Worm (Caenorhabditis elegans): ENCODE results near the gene exc-9.

The exc-9 gene

ce11 chrIV:7902221-7902904 is 38.5 kb downstream of the exc-9 start, which contains the start of gene arp-11 (continued):
- no peak for TF ChIP-seq vab-15 (tag; optimal IDR thresholded peaks at IDR 0.05)
- no peak for TF ChIP-seq sptf-1 (tag; optimal IDR thresholded peaks at IDR 0.05)
- TF ChIP-seq fkh-10 (GFP tag; optimal IDR thresholded peaks at IDR 0.05) = no peak
- peak; percentile 55 for TF ChIP-seq rnt-1 (tag; optimal IDR thresholded peaks at IDR 0.05)
- no peak for TF ChIP-seq zip-4 (GFP tag; optimal IDR thresholded peaks at IDR 0.05)
- TF ChIP-seq ceh-88 (GFP tag; IDR thresholded peaks at IDR 0.05) = no peak
- TF ChIP-seq nhr-85 (tag) = peak; percentile 22
- peak; percentile 87 for TF ChIP-seq nhr-71 (tag; optimal IDR thresholded peaks at IDR 0.05)
- peak; percentile 40 for TF ChIP-seq nhr-77 (tag; optimal IDR thresholded peaks at IDR 0.05)
- peak; percentile 63 for TF ChIP-seq dsc-1 (tag; optimal IDR thresholded peaks at IDR 0.05)
- TF ChIP-seq ces-1 (GFP tag; optimal IDR thresholded peaks at IDR 0.05) = no peak
- TF ChIP-seq zag-1 (tag; optimal IDR thresholded peaks at IDR 0.05) = no peak
- TF ChIP-seq isw-1 (GFP tag; IDR thresholded peaks at IDR 0.05) = peak; percentile 36
- TF ChIP-seq grh-1 (GFP tag; IDR thresholded peaks at IDR 0.05) = no peak
- no peak for TF ChIP-seq nhr-28 (tag; optimal IDR thresholded peaks at IDR 0.05)
- TF ChIP-seq C34B4.2 (tag; optimal IDR thresholded peaks at IDR 0.05) = no peak
- no peak for TF ChIP-seq ztf-11 (tag; optimal IDR thresholded peaks at IDR 0.05)
- no peak for TF ChIP-seq ceh-63 (GFP tag; optimal IDR thresholded peaks at IDR 0.05)
- TF ChIP-seq pqm-1 (tag; optimal IDR thresholded peaks at IDR 0.05) = no peak
- no peak for TF ChIP-seq aly-2 (tag; optimal IDR thresholded peaks at IDR 0.05)
- TF ChIP-seq snpc-4 (tag; optimal IDR thresholded peaks at IDR 0.05) = peak; percentile 47
- peak; percentile 42 for TF ChIP-seq lin-13 (GFP tag; optimal IDR thresholded peaks at IDR 0.05)
- peak; percentile 72 to 78 (median 76) for TF ChIP-seq dpl-1 (GFP tag; optimal IDR thresholded peaks at IDR 0.05)
- peak; percentile 5 for TF ChIP-seq lin-15B (tag; optimal IDR thresholded peaks at IDR 0.05)
- TF ChIP-seq ceh-90 (tag; optimal IDR thresholded peaks at IDR 0.05) = no peak
- no peak for TF ChIP-seq sup-37 (GFP tag; optimal IDR thresholded peaks at IDR 0.05)
- TF ChIP-seq pag-3 (tag; optimal IDR thresholded peaks at IDR 0.05; ENCODE audit: borderline replicate concordance, insufficient read depth) = no peak
- peak; percentile 75 for TF ChIP-seq nhr-90 (tag; optimal IDR thresholded peaks at IDR 0.05; ENCODE audit: poor library complexity)
- TF ChIP-seq jun-1 (tag; optimal IDR thresholded peaks at IDR 0.05) = peak; percentile 44
- peak; percentile 67 for TF ChIP-seq blmp-1 (tag; optimal IDR thresholded peaks at IDR 0.05)
- peak; percentile 64 for TF ChIP-seq tbx-2 (tag; optimal IDR thresholded peaks at IDR 0.05)
- TF ChIP-seq fos-1 (tag; optimal IDR thresholded peaks at IDR 0.05) = peak; percentile 21
- TF ChIP-seq nhr-20 (tag; optimal IDR thresholded peaks at IDR 0.05) = peak; percentile 79
- peak; percentile 77 for TF ChIP-seq unc-130 (tag; optimal IDR thresholded peaks at IDR 0.05)
- TF ChIP-seq alr-1 (tag; optimal IDR thresholded peaks at IDR 0.05; ENCODE audit: borderline replicate concordance) = no peak
- peak; percentile 97 to 99 for TF ChIP-seq lsy-2 (tag; optimal IDR thresholded peaks at IDR 0.05)
- peak; percentile 35 for TF ChIP-seq lir-3 (tag; optimal IDR thresholded peaks at IDR 0.05; ENCODE audit: poor library complexity)
- no peak for TF ChIP-seq efl-3 (GFP tag; optimal IDR thresholded peaks at IDR 0.05)
- TF ChIP-seq ceh-82 (tag; optimal IDR thresholded peaks at IDR 0.05) = peak; percentile 4 to 68 (median 17)
- no peak for TF ChIP-seq lin-39 (tag; optimal IDR thresholded peaks at IDR 0.05)
- TF ChIP-seq lin-14 (GFP tag; optimal IDR thresholded peaks at IDR 0.05) = peak; percentile 86
- no peak for TF ChIP-seq pax-3 (tag; optimal IDR thresholded peaks at IDR 0.05)
- TF ChIP-seq hlh-4 (tag; optimal IDR thresholded peaks at IDR 0.05) = no peak
- TF ChIP-seq mef-2 (tag; optimal IDR thresholded peaks at IDR 0.05) = peak; percentile 57
- TF ChIP-seq nhr-76 (tag; optimal IDR thresholded peaks at IDR 0.05) = no peak
- TF ChIP-seq efl-1 (optimal IDR thresholded peaks at IDR 0.05) = peak; percentile 66 to 77
- TF ChIP-seq efl-1 (GFP tag; optimal IDR thresholded peaks at IDR 0.05 in 1 of 2) = peak; percentile 74 to 95
- peak; percentile 85 for TF ChIP-seq mep-1 (tag; optimal IDR thresholded peaks at IDR 0.05)
- TF ChIP-seq mab-9 (GFP tag; IDR thresholded peaks at IDR 0.05) = no peak
- TF ChIP-seq C04F5.9 (tag; optimal IDR thresholded peaks at IDR 0.05) = no peak
- TF ChIP-seq fkh-4 (tag; optimal IDR thresholded peaks at IDR 0.05; ENCODE audit: borderline replicate concordance) = no peak
- TF ChIP-seq mdl-1 (tag; optimal IDR thresholded peaks at IDR 0.05) = peak in 1 of 2 experiments; percentile 71
